Fruit fly (Drosophila melanogaster): Measurements from ENCODE around the gene TfIIA-S-2.
A peak's percentile ranks its signal among the peaks of the same experiment; 100 is the strongest.

TfIIA-S-2 gene

dm6 chrX:1030478-1030877 lies 19.0 kb upstream of the TfIIA-S-2 start, which contains the start of the genes Cdc45 and Rpp21 (continued):
- peak; percentile 49 for TF ChIP-seq trem (tag; optimal IDR thresholded peaks at IDR 0.05)
- TF ChIP-seq CG6813 (GFP tag; optimal IDR thresholded peaks at IDR 0.05), result no peak
- TF ChIP-seq NK7.1 (GFP tag; optimal IDR thresholded peaks at IDR 0.05), result no peak
- peak; percentile 32 to 86 for TF ChIP-seq crp (GFP tag; optimal IDR thresholded peaks at IDR 0.05)
- no peak for TF ChIP-seq CG12155 (GFP tag; optimal IDR thresholded peaks at IDR 0.05)
- TF ChIP-seq CG2116 (GFP tag; optimal IDR thresholded peaks at IDR 0.05), result peak; percentile 37
- no peak for TF ChIP-seq Mrtf (GFP tag; IDR thresholded peaks at IDR 0.05)
- no peak for TF ChIP-seq NfI (GFP tag; optimal IDR thresholded peaks at IDR 0.05)
- TF ChIP-seq cg (GFP tag; optimal IDR thresholded peaks at IDR 0.05), result no peak
- TF ChIP-seq CG11247 (GFP tag; IDR thresholded peaks at IDR 0.05), result no peak
- no peak for TF ChIP-seq lbe (GFP tag; optimal IDR thresholded peaks at IDR 0.05)
- TF ChIP-seq otp (GFP tag; IDR thresholded peaks at IDR 0.05), result no peak
- TF ChIP-seq pan (optimal IDR thresholded peaks at IDR 0.05), result no peak
- TF ChIP-seq pan (GFP tag; optimal IDR thresholded peaks at IDR 0.05 in 1 of 2, IDR thresholded peaks at IDR 0.05 in 1 of 2), result no peak
- TF ChIP-seq grn (GFP tag; optimal IDR thresholded peaks at IDR 0.05), result no peak

DNA sequence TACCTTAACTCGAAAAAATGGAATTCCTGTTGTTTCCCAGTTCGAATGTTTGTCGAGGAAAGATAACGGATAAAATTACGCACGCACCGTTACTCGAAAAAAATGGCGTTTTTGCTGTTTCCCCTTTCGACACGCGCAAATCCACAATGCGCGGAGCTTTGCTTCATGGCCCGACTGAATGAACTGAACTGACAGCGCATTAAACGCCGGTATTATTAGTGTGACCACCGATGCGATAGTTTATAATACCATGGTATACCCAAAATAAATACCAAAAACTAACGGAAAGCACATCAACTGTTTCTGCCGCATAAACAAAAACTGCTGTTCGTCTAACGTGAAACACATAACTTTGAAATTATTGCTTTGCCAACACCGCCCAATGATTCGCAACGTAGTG lies 15.1 kb upstream of the TfIIA-S-2 start, which contains the start of the genes CG32814, CG11638 and CG3021:
CG32814 (minus strand) TSS at position 190 of the 400 bp plus-strand sequence.
CG11638 (minus strand) TSS at position 193 of the 400 bp plus-strand sequence.
CG3021 (plus strand) TSS at position 281 of the 400 bp plus-strand sequence.
- TF ChIP-seq Antp (GFP tag; optimal IDR thresholded peaks at IDR 0.05) (no peak), CG4730 (GFP tag; IDR thresholded peaks at IDR 0.05) (no peak), emc (GFP tag; optimal IDR thresholded peaks at IDR 0.05) (no peak), Eip74EF (GFP tag; optimal IDR thresholded peaks at IDR 0.05) (no peak), Vsx1 (GFP tag; optimal IDR thresholded peaks at IDR 0.05) (no peak), CG12744 (GFP tag; optimal IDR thresholded peaks at IDR 0.05) (no peak), run (tag; optimal IDR thresholded peaks at IDR 0.05) (no peak), bbx (GFP tag; IDR thresholded peaks at IDR 0.05; ENCODE audit: partially characterized antibody) (peak; percentile 48; the same call in 1 of the 2 replicates), Bgb (GFP tag; IDR thresholded peaks at IDR 0.05; ENCODE audit: partially characterized antibody) (peak; percentile 52; the same call in 1 of the 2 replicates), az2 (GFP tag; optimal IDR thresholded peaks at IDR 0.05) (no peak), caup (GFP tag; optimal IDR thresholded peaks at IDR 0.05; ENCODE audit: severe bottlenecking) (peak; percentile 45), CG11247 (GFP tag; IDR thresholded peaks at IDR 0.05) (no peak), CG17328 (GFP tag; IDR thresholded peaks at IDR 0.05) (peak; percentile 15; the same call in 1 of the 2 replicates), ash1 (GFP tag; optimal IDR thresholded peaks at IDR 0.05) (no peak), CG13624 (GFP tag; optimal IDR thresholded peaks at IDR 0.05) (no peak), unc-4 (GFP tag; IDR thresholded peaks at IDR 0.05; ENCODE audit: partially characterized antibody) (peak; percentile 53; the same call in 1 of the 2 replicates), insv (GFP tag; optimal IDR thresholded peaks at IDR 0.05) (no peak), Oaz (GFP tag; IDR thresholded peaks at IDR 0.05) (no peak), CTCF (GFP tag; optimal IDR thresholded peaks at IDR 0.05) (peak; percentile 58), CG12104 (GFP tag; optimal IDR thresholded peaks at IDR 0.05) (no peak), crc (GFP tag; optimal IDR thresholded peaks at IDR 0.05) (no peak), h (optimal IDR thresholded peaks at IDR 0.05) (no peak), al (GFP tag; IDR thresholded peaks at IDR 0.05) (no peak), mam (GFP tag; optimal IDR thresholded peaks at IDR 0.05) (no peak), CG11093 (GFP tag; IDR thresholded peaks at IDR 0.05) (no peak), CG6813 (GFP tag; optimal IDR thresholded peaks at IDR 0.05) (no peak), CG9437 (GFP tag; optimal IDR thresholded peaks at IDR 0.05) (no peak), CG14965 (GFP tag; optimal IDR thresholded peaks at IDR 0.05; ENCODE audit: borderline replicate concordance) (no peak), ci (GFP tag; IDR thresholded peaks at IDR 0.05) (peak; percentile 79), rib (GFP tag; IDR thresholded peaks at IDR 0.05) (no peak), CG4854 (GFP tag; optimal IDR thresholded peaks at IDR 0.05) (no peak), CG6765 (GFP tag; optimal IDR thresholded peaks at IDR 0.05) (peak; percentile 2), ab (GFP tag; optimal IDR thresholded peaks at IDR 0.05) (no peak), CG6272 (GFP tag; IDR thresholded peaks at IDR 0.05) (no peak), bowl (GFP tag; IDR thresholded peaks at IDR 0.05) (0 out of 2 replicates have a peak, but pooled peaks have one; percentile 19), CG1233 (GFP tag; optimal IDR thresholded peaks at IDR 0.05) (peak; percentile 41), CG10654 (GFP tag; optimal IDR thresholded peaks at IDR 0.05) (no peak), bsh (GFP tag; optimal IDR thresholded peaks at IDR 0.05) (peak in 1 of 2 experiments; percentile 36)

All from whole organism, embryonic.